Worm (Caenorhabditis elegans): ENCODE results near the gene F35F10.5.

- TF ChIP-seq klf-2 (GFP tag; conservative IDR thresholded peaks at IDR 0.05) (no peak), flt-1 (GFP tag; IDR thresholded peaks at IDR 0.05) (no peak), T22C8.4 (GFP tag; IDR thresholded peaks at IDR 0.05) (no peak), med-1 (GFP tag; optimal IDR thresholded peaks at IDR 0.05; ENCODE audit: insufficient read depth) (no peak), cog-1 (tag; optimal IDR thresholded peaks at IDR 0.05) (no peak), ref-1 (GFP tag; conservative IDR thresholded peaks at IDR 0.05) (no peak), ztf-29 (GFP tag; IDR thresholded peaks at IDR 0.05) (no peak), ztf-23 (GFP tag; IDR thresholded peaks at IDR 0.05) (no peak)
Measured at ce11 chrV:3267950-3268349, 16.8 kb upstream of the F35F10.5 start, which contains the start of gene T28A11.18.

All from whole organism, midembryonic.